Worm (Caenorhabditis elegans) whole organism, late embryonic: ENCODE data around the gene erd-2.2.

ENCODE experiments used
- C08G9.2 ChIP-seq: sonication (generic microtip); optimal IDR thresholded peaks from 2 replicates; lab custom pipeline; 2016; ENCODE audit warnings: mild to moderate bottlenecking, missing genetic modification characterization, moderate library complexity, missing compliant biosample characterization
- K09A11.1 ChIP-seq: sonication (generic microtip); optimal IDR thresholded peaks from 2 replicates; lab custom pipeline; 2017; ENCODE audit warnings: antibody characterized with exemption, mild to moderate bottlenecking, missing genetic modification characterization, missing compliant biosample characterization; ENCODE audit not compliant: insufficient read depth
- Y22D7AL.16 ChIP-seq: sonication (generic microtip); optimal IDR thresholded peaks from 2 replicates; lab custom pipeline; 2016; ENCODE audit warnings: missing genetic modification characterization, missing compliant biosample characterization
- ahr-1 ChIP-seq: sonication (generic microtip); optimal IDR thresholded peaks from 2 replicates; lab custom pipeline; 2016; ENCODE audit warnings: missing genetic modification characterization, missing compliant biosample characterization
- ama-1 ChIP-seq: fragments of 150-350 bp; optimal IDR thresholded peaks from 2 replicates; lab custom pipeline; 2014
- ceh-14 ChIP-seq: sonication (generic microtip); optimal IDR thresholded peaks from 2 replicates; lab custom pipeline; 2016; ENCODE audit warnings: missing genotype, missing genetic modification characterization, missing compliant biosample characterization
- ceh-22 ChIP-seq: sonication (generic microtip); optimal IDR thresholded peaks from 2 replicates; lab custom pipeline; 2017; ENCODE audit warnings: missing biosample characterization, missing genetic modification characterization
- ceh-30 ChIP-seq: fragments of 150-350 bp; optimal IDR thresholded peaks from 2 replicates; lab custom pipeline; 2014; ENCODE audit warnings: missing biosample characterization, missing genetic modification characterization
- ceh-31 ChIP-seq: sonication (generic microtip); optimal IDR thresholded peaks from 2 replicates; lab custom pipeline; 2016; ENCODE audit warnings: missing genetic modification characterization, missing compliant biosample characterization
- ceh-34 ChIP-seq: sonication (generic microtip); optimal IDR thresholded peaks from 2 replicates; lab custom pipeline; 2016; ENCODE audit warnings: mild to moderate bottlenecking, missing genetic modification characterization, missing compliant biosample characterization
- ceh-48 ChIP-seq: sonication (generic microtip); optimal IDR thresholded peaks from 2 replicates; lab custom pipeline; 2016; ENCODE audit warnings: missing genetic modification characterization, inconsistent platforms, missing compliant biosample characterization
- ceh-6 ChIP-seq: fragments of 200-800 bp; sonication (Bioruptor generic); optimal IDR thresholded peaks from 2 replicates; lab custom pipeline; 2018; ENCODE audit warnings: mild to moderate bottlenecking, missing genetic modification characterization, missing compliant biosample characterization
- dve-1 ChIP-seq: sonication (generic microtip); optimal IDR thresholded peaks from 2 replicates; lab custom pipeline; 2017; ENCODE audit warnings: antibody characterized with exemption, mild to moderate bottlenecking, missing genetic modification characterization, missing compliant biosample characterization
- elt-2 ChIP-seq: sonication (generic microtip); optimal IDR thresholded peaks from 2 replicates; lab custom pipeline; 2016; ENCODE audit warnings: missing genetic modification reagents, missing genetic modification characterization, missing compliant biosample characterization
- fkh-6 ChIP-seq: sonication (generic microtip); optimal IDR thresholded peaks from 2 replicates; lab custom pipeline; 2016; ENCODE audit warnings: missing genetic modification characterization, missing compliant biosample characterization
- hlh-30 ChIP-seq: sonication (generic microtip); optimal IDR thresholded peaks from 2 replicates; lab custom pipeline; 2017; ENCODE audit warnings: antibody characterized with exemption, missing genetic modification characterization, missing compliant biosample characterization; ENCODE audit not compliant: insufficient read depth
- hlh-6 ChIP-seq: sonication (generic microtip); optimal IDR thresholded peaks from 2 replicates; lab custom pipeline; 2016; ENCODE audit warnings: missing genotype, missing genetic modification characterization, missing compliant biosample characterization
- lim-6 ChIP-seq: sonication (generic microtip); optimal IDR thresholded peaks from 2 replicates; lab custom pipeline; 2016; ENCODE audit warnings: missing genetic modification characterization, missing compliant biosample characterization
- nfya-1 ChIP-seq: sonication (generic microtip); optimal IDR thresholded peaks from 2 replicates; lab custom pipeline; 2017; ENCODE audit warnings: missing genetic modification characterization, mild to moderate bottlenecking, missing compliant biosample characterization, antibody characterized with exemption, moderate library complexity
- nhr-11 ChIP-seq: fragments of 150-350 bp; optimal IDR thresholded peaks from 2 replicates; lab custom pipeline; 2014; ENCODE audit warnings: missing biosample characterization, missing genetic modification characterization
- pha-4 ChIP-seq: fragments of 150-350 bp; optimal IDR thresholded peaks from 2 replicates; lab custom pipeline; 2018; ENCODE audit warnings: missing biosample characterization, missing genetic modification reagents, missing genetic modification characterization
- pqm-1 ChIP-seq: sonication (generic microtip); optimal IDR thresholded peaks from 2 replicates; lab custom pipeline; 2016; ENCODE audit warnings: missing genetic modification characterization, missing compliant biosample characterization
- pros-1 ChIP-seq: fragments of 150-350 bp; optimal IDR thresholded peaks from 2 replicates; lab custom pipeline; 2014; ENCODE audit warnings: missing biosample characterization, missing genetic modification reagents, missing genetic modification characterization
- sdc-2 ChIP-seq: sonication (generic microtip); optimal IDR thresholded peaks from 2 replicates; lab custom pipeline; 2016; ENCODE audit warnings: missing genotype, missing genetic modification characterization, missing compliant biosample characterization
- sox-4 ChIP-seq: sonication (generic microtip); optimal IDR thresholded peaks from 2 replicates; lab custom pipeline; 2017; ENCODE audit warnings: mild to moderate bottlenecking, missing genetic modification characterization, inconsistent platforms, missing compliant biosample characterization
- unc-3 ChIP-seq, 2 experiments: fragments of 200-800 bp in 1 of 2; sonication (Bioruptor generic) in 1 of 2; sonication (generic microtip) in 1 of 2; conservative IDR thresholded peaks in 1 of 2; optimal IDR thresholded peaks in 1 of 2; 2 replicates each; pipeline versions ENCODE4 v1.3.6 to Lab custom; 2016 to 2022; ENCODE audit warnings: missing compliant biosample characterization in 2 of 2, missing genetic modification characterization in 2 of 2, missing genetic modification reagents in 1 of 2
- unc-86 ChIP-seq: sonication (generic microtip); optimal IDR thresholded peaks from 2 replicates; lab custom pipeline; 2016; ENCODE audit warnings: missing genetic modification characterization, missing compliant biosample characterization

erd-2.2 gene

DNA sequence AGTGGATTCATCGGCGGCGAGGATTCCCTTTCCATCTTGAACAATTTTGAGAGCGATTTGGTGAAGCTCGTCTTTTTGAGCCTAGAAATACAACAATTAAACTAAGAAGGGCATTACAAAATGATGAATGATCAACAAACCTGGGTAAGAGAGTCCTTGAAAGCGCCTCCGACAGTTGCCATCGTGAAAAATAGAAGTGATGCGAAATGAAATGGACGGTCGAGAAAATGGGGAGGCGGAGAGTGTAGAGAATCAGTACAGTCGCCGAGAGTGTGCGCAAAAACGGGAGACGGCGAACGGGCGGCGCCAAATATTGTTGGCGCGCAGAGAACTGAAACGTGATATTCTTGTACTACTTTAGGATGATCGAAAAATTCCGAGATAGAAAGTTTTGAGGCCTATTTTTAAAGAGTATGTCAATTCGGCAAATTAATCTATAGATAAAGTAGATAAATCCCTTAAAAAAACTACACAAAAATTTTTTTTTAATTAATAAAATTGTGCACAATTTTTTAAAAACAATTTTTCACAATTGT, 30.6 kb upstream of the erd-2.2 start, which contains the start of gene aldo-2 (continued):
- no peak for TF ChIP-seq pqm-1 (tag; lab: Kevin White, UChicago)
- TF ChIP-seq pros-1 (tag; lab: Kevin White, UChicago) = no peak
- no peak for TF ChIP-seq Y22D7AL.16 (tag; lab: Kevin White, UChicago)

DNA sequence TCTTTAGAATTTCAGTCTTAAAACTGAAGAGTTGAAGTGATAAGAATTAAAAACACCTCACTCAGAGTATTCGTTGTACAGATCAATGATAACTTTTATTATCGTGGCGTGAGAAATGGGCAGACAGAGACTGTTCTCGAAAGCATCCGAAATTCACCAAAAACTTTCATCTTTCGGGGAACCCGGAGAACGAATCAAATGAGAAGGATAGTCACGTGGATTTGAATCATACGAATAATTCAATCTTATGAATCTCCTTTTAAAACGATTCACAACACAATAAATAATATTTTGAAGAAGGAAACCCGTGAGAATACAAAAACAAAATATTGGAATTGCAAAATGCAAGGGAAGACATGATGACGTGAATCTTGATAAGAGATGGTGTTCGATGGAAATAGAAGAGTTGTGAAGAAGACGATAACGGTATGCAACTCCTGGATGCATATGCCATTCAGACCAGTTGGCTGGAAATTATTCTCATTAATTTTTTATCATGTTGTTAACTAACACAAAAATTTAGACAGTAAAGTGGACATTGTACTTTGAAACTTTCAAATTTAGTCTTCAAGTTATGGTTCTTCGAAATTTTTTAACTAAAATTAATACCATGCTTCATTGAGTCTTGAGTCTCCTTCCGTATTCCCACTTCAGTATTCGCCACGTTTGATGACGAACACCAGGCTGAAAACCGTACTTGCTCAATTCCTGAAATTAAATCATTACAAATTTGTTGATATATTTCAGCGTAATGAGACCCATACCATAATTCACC, 29.8 kb upstream of the erd-2.2 start:
- no peak for TF ChIP-seq pha-4 (tag; lab: Kevin White, UChicago)
- no peak for TF ChIP-seq ceh-22 (tag; lab: Kevin White, UChicago)
- TF ChIP-seq sox-4 (tag; lab: Kevin White, UChicago) = no peak
- no peak for TF ChIP-seq ceh-6 (GFP tag; lab: Kevin White, UChicago)
- TF ChIP-seq fkh-6 (tag; lab: Kevin White, UChicago) = no peak
- no peak for TF ChIP-seq K09A11.1 (tag; lab: Kevin White, UChicago)
- TF ChIP-seq elt-2 = peak; percentile 13
- no peak for TF ChIP-seq lim-6 (tag; lab: Kevin White, UChicago)
- TF ChIP-seq, all 69 proteins: peak for 1

DNA sequence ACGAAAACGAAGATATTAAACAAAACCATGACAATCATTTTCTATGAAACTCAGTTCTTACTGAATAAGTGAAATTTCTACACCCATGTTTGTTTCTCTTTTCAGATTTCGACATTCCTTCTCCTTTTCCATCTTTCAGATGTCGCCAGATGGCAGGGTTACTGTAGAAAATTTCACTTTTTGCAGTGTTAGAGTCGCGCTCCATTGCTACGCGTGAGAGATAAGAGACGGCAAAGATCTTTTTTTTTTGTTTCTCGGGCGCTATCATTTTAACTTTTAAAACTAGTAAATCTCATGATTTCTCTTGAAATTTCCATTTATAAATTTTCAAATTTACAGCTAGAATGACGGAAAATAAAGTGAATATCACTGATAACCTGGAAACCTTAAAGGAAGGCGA, 28.6 kb upstream of the erd-2.2 start, which contains the start of the genes mig-21 and F01F1.2:
Gene mig-21, minus strand, starts transcription at position 166 of the 400 bp plus-strand sequence.
Gene F01F1.2, plus strand, starts transcription at position 340 of the 400 bp plus-strand sequence.
- TF ChIP-seq pqm-1 (tag; lab: Kevin White, UChicago) = no peak
- no peak for TF ChIP-seq ceh-14 (tag; lab: Kevin White, UChicago)

DNA sequence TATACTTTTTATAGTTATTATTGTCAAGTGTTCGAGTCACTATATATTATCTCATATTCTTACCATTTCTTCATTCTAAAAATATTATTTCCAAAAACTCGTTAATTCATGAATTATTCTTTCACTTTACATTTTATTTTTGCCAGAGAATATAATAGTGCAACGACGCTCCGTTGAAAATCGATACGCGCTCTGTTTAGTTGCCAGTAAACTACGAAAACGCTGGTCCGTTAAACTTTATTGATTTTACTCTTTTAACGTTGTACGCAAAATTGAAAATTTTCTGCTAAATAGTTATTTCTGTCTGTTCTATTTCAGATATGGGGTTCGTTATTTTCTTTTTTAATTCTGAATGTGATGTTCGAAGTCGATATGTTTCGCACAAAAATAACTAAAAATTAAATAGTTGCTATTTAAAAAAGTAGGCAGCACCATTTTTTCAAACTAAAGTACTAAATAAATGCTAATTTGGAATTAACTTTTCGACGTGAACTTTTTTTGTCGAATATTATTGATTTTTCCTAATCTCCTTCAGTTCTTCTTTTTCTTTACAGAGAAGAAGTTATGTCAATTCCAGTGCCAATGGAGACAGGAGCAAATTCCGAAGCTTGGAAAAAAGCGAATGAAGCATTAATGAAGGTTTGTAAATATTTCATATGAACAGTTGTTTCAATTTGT, 27.4 kb upstream of the erd-2.2 start, which contains the start of gene hpo-10:
Gene hpo-10, plus strand, starts transcription at position 199 of the 678 bp plus-strand sequence.
- TF ChIP-seq nfya-1 (tag; lab: Kevin White, UChicago) (peak; percentile 18), ceh-48 (peak; percentile 93), dve-1 (tag; lab: Kevin White, UChicago) (no peak), ama-1 (no peak), sdc-2 (no peak), ceh-34 (tag; lab: Kevin White, UChicago) (no peak), ceh-30 (tag; lab: Kevin White, UChicago) (no peak), hlh-30 (tag; lab: Kevin White, UChicago) (no peak), C08G9.2 (tag; lab: Kevin White, UChicago) (no peak), nhr-11 (tag; lab: Kevin White, UChicago) (no peak), ceh-31 (tag; lab: Kevin White, UChicago) (peak; percentile 13)
- TF ChIP-seq, all 69 proteins: peak for 3

DNA sequence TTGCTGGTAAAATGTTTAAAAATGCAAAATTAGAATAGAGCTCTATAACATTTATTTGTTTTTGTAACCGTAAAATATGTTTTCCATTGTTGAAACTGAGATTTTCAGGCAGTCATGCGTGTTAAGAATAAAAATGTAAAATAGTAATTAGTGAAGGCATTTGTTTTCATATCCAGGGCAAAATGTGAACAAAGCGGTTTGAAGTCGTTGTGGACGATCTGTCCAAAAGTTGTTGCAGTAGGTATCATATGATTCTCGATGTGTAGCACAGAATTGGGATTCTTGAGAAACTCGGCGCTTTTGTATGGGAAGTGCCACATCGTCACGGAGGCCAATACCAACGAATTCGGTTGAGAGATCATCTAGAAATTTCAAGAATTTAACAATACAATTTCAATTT, 24.6 kb upstream of the erd-2.2 start:
- TF ChIP-seq unc-3 (GFP tag; conservative IDR thresholded peaks at IDR 0.05; lab: Robert Waterston, UW) = no peak
- no peak for TF ChIP-seq unc-3 (tag; optimal IDR thresholded peaks at IDR 0.05; lab: Kevin White, UChicago)
- TF ChIP-seq ama-1 = peak; percentile 0
- TF ChIP-seq hlh-6 (tag; lab: Kevin White, UChicago) = no peak
- no peak for TF ChIP-seq ahr-1
- no peak for TF ChIP-seq unc-86 (tag; lab: Kevin White, UChicago)
- TF ChIP-seq, all 69 proteins: peak for 1

DNA sequence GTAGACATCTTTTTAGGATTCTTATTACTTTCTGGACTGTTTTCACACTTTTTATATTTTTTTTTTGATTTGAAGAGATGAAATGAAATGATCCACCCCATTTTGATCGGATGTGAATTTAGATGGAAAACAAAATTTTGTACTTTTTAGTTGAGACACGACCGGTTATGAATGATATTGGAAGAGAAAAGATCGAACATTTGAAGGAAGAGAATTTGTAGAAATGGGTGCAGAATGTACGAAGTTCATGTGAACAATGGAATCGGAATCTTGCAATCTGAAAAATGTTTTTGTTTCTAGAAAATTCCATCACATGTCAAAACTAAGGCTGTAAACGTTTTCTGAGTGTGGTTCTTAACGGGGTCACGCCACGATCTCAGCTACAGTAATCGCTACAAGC, 24.0 kb upstream of the erd-2.2 start, which contains the start of gene F01F1.14:
Gene F01F1.14, minus strand, starts transcription at position 101 of the 400 bp plus-strand sequence.
- TF ChIP-seq hlh-6 (tag; lab: Kevin White, UChicago) = no peak
